Worm (Caenorhabditis elegans) whole organism, mixed stage, embryonic: ENCODE results near the gene ekl-5.
A peak's percentile ranks its signal among the peaks of the same experiment; 100 is the strongest.

Source experiments
- M03D4.4 ChIP-seq: sonication (generic microtip); optimal IDR thresholded peaks from 2 replicates; lab custom pipeline; 2017; ENCODE audit warnings: mild to moderate bottlenecking, missing genetic modification characterization, missing compliant biosample characterization
- bed-3 ChIP-seq: fragments of 200-800 bp; sonication (Bioruptor generic); optimal IDR thresholded peaks from 3 replicates; lab custom pipeline; 2018; ENCODE audit warnings: mild to moderate bottlenecking, missing genetic modification characterization, moderate library complexity, missing compliant biosample characterization
- blmp-1 ChIP-seq: fragments of 150-350 bp; optimal IDR thresholded peaks from 2 replicates; lab custom pipeline; 2014; ENCODE audit warnings: missing biosample characterization, missing genetic modification characterization
- ceh-39 ChIP-seq: fragments of 150-350 bp; optimal IDR thresholded peaks from 2 replicates; lab custom pipeline; 2014; ENCODE audit warnings: missing biosample characterization, missing genetic modification characterization
- ceh-43 ChIP-seq: fragments of 200-800 bp; sonication (Bioruptor generic); optimal IDR thresholded peaks from 2 replicates; lab custom pipeline; 2018; ENCODE audit warnings: mild to moderate bottlenecking, missing genetic modification characterization, moderate library complexity, missing compliant biosample characterization
- ceh-83 ChIP-seq: fragments of 200-800 bp; sonication (Bioruptor generic); optimal IDR thresholded peaks from 2 replicates; lab custom pipeline; 2018; ENCODE audit warnings: mild to moderate bottlenecking, missing genetic modification characterization, missing compliant biosample characterization
- ces-1 ChIP-seq: fragments of 150-350 bp; optimal IDR thresholded peaks from 2 replicates; lab custom pipeline; 2014; ENCODE audit warnings: missing biosample characterization, missing genetic modification reagents, missing genetic modification characterization
- cnd-1 ChIP-seq: fragments of 200-800 bp; sonication (Bioruptor generic); optimal IDR thresholded peaks from 2 replicates; lab custom pipeline; 2018; ENCODE audit warnings: mild to moderate bottlenecking, missing genetic modification characterization, missing compliant biosample characterization
- drap-1 ChIP-seq: fragments of 200-800 bp; sonication (Bioruptor generic); optimal IDR thresholded peaks from 3 replicates; lab custom pipeline; 2018; ENCODE audit warnings: mild to moderate bottlenecking, missing genetic modification characterization, missing compliant biosample characterization
- elt-1 ChIP-seq: sonication (generic microtip); optimal IDR thresholded peaks from 2 replicates; lab custom pipeline; 2017; ENCODE audit warnings: missing genetic modification characterization, mild to moderate bottlenecking, missing compliant biosample characterization, antibody characterized with exemption, moderate library complexity, borderline replicate concordance; ENCODE audit not compliant: insufficient read depth
- elt-3 ChIP-seq: fragments of 150-350 bp; optimal IDR thresholded peaks from 2 replicates; lab custom pipeline; 2014; ENCODE audit warnings: missing biosample characterization, missing genetic modification characterization
- flh-1 ChIP-seq: fragments of 200-800 bp; sonication (Bioruptor generic); optimal IDR thresholded peaks from 2 replicates; lab custom pipeline; 2018; ENCODE audit warnings: mild to moderate bottlenecking, missing genetic modification characterization, moderate library complexity, missing compliant biosample characterization
- ham-2 ChIP-seq: fragments of 200-800 bp; sonication (Bioruptor generic); optimal IDR thresholded peaks from 2 replicates; lab custom pipeline; 2018; ENCODE audit warnings: mild to moderate bottlenecking, missing genetic modification characterization, missing compliant biosample characterization
- hlh-1 ChIP-seq: fragments of 150-350 bp; optimal IDR thresholded peaks from 2 replicates; lab custom pipeline; 2014; ENCODE audit warnings: missing biosample characterization, missing genetic modification reagents, missing genetic modification characterization
- lin-13 ChIP-seq: fragments of 150-350 bp; optimal IDR thresholded peaks from 2 replicates; lab custom pipeline; 2014; ENCODE audit warnings: missing biosample characterization, missing genetic modification characterization
- lin-32 ChIP-seq: fragments of 200-800 bp; sonication (Bioruptor generic); optimal IDR thresholded peaks from 2 replicates; lab custom pipeline; 2018; ENCODE audit warnings: mild to moderate bottlenecking, missing genetic modification characterization, missing compliant biosample characterization
- lsy-2 ChIP-seq: fragments of 150-350 bp; optimal IDR thresholded peaks from 2 replicates; lab custom pipeline; 2014; ENCODE audit warnings: missing biosample characterization, missing genetic modification characterization
- mab-5 ChIP-seq: fragments of 150-350 bp; optimal IDR thresholded peaks from 2 replicates; lab custom pipeline; 2014; ENCODE audit warnings: missing biosample characterization, missing genetic modification characterization
- mep-1 ChIP-seq: fragments of 150-350 bp; optimal IDR thresholded peaks from 2 replicates; lab custom pipeline; 2017; ENCODE audit warnings: missing biosample characterization, missing genetic modification reagents, missing genetic modification characterization, inconsistent platforms
- mls-2 ChIP-seq: sonication (generic microtip); optimal IDR thresholded peaks from 2 replicates; lab custom pipeline; 2016; ENCODE audit warnings: mild to moderate bottlenecking, missing genetic modification characterization, moderate library complexity, missing compliant biosample characterization
- nhr-12 ChIP-seq: fragments of 150-350 bp; optimal IDR thresholded peaks from 2 replicates; lab custom pipeline; 2014; ENCODE audit warnings: missing biosample characterization, missing genetic modification characterization
- nhr-2 ChIP-seq: fragments of 150-350 bp; optimal IDR thresholded peaks from 2 replicates; lab custom pipeline; 2014; ENCODE audit warnings: missing biosample characterization, missing genetic modification characterization
- nhr-237 ChIP-seq: fragments of 150-350 bp; optimal IDR thresholded peaks from 2 replicates; lab custom pipeline; 2014; ENCODE audit warnings: missing biosample characterization, missing genetic modification characterization
- nhr-28 ChIP-seq: fragments of 150-350 bp; optimal IDR thresholded peaks from 2 replicates; lab custom pipeline; 2014; ENCODE audit warnings: missing biosample characterization, missing genetic modification characterization
- nhr-76 ChIP-seq: sonication (generic microtip); optimal IDR thresholded peaks from 2 replicates; lab custom pipeline; 2017; ENCODE audit warnings: missing biosample characterization, missing genetic modification characterization
- pha-4 ChIP-seq: fragments of 150-350 bp; optimal IDR thresholded peaks from 2 replicates; lab custom pipeline; 2018; ENCODE audit warnings: missing biosample characterization, missing genetic modification reagents, missing genetic modification characterization
- sem-2 ChIP-seq: fragments of 200-800 bp; sonication (Bioruptor generic); optimal IDR thresholded peaks from 2 replicates; lab custom pipeline; 2018; ENCODE audit warnings: mild to moderate bottlenecking, missing genetic modification characterization, missing compliant biosample characterization
- snpc-4 ChIP-seq: fragments of 150-350 bp; optimal IDR thresholded peaks from 2 replicates; lab custom pipeline; 2014; ENCODE audit warnings: missing biosample characterization, missing genetic modification characterization
- sptf-1 ChIP-seq: sonication (generic microtip); optimal IDR thresholded peaks from 2 replicates; lab custom pipeline; 2017; ENCODE audit warnings: mild to moderate bottlenecking, missing genetic modification characterization, moderate library complexity, missing compliant biosample characterization
- tbx-8 ChIP-seq: fragments of 200-800 bp; sonication (Bioruptor generic); optimal IDR thresholded peaks from 2 replicates; lab custom pipeline; 2018; ENCODE audit warnings: mild to moderate bottlenecking, missing genetic modification characterization, moderate library complexity, missing compliant biosample characterization
- unc-120 ChIP-seq: sonication (generic microtip); optimal IDR thresholded peaks from 2 replicates; lab custom pipeline; 2017; ENCODE audit warnings: missing genetic modification characterization, missing compliant biosample characterization; ENCODE audit not compliant: poor library complexity, severe bottlenecking
- unc-39 ChIP-seq: fragments of 150-350 bp; optimal IDR thresholded peaks from 2 replicates; lab custom pipeline; 2014; ENCODE audit warnings: missing biosample characterization, missing genetic modification characterization
- unc-62 ChIP-seq: fragments of 150-350 bp; optimal IDR thresholded peaks from 2 replicates; lab custom pipeline; 2014; ENCODE audit warnings: missing biosample characterization, missing genetic modification reagents, missing genetic modification characterization
- zip-8 ChIP-seq: fragments of 150-350 bp; optimal IDR thresholded peaks from 2 replicates; lab custom pipeline; 2014; ENCODE audit warnings: missing biosample characterization, missing genetic modification characterization
- ztf-11 ChIP-seq: fragments of 150-350 bp; optimal IDR thresholded peaks from 2 replicates; lab custom pipeline; 2014; ENCODE audit warnings: missing biosample characterization, missing genetic modification characterization

The ekl-5 gene

ce11 chrX:13885131-13885530 is 31.8 kb downstream of the ekl-5 start:
- no peak for TF ChIP-seq unc-62
- TF ChIP-seq lin-32 (GFP tag; lab: Kevin White, UChicago): no peak
- no peak for TF ChIP-seq mep-1 (tag; lab: Kevin White, UChicago)
- TF ChIP-seq ces-1 (GFP tag; lab: Kevin White, UChicago): no peak
- no peak for TF ChIP-seq nhr-28
- no peak for TF ChIP-seq lsy-2 (tag; lab: Kevin White, UChicago)
- TF ChIP-seq pha-4 (tag; lab: Kevin White, UChicago): no peak
- no peak for TF ChIP-seq elt-3 (tag; lab: Kevin White, UChicago)
- TF ChIP-seq unc-120 (tag; lab: Kevin White, UChicago): no peak
- no peak for TF ChIP-seq tbx-8
- TF ChIP-seq sem-2: no peak
- no peak for TF ChIP-seq cnd-1 (tag; lab: Kevin White, UChicago)

ce11 chrX:13884157-13884556 is 32.8 kb downstream of the ekl-5 start:
- TF ChIP-seq mab-5 (tag; lab: Kevin White, UChicago): no peak
- TF ChIP-seq ces-1 (GFP tag; lab: Kevin White, UChicago): no peak
- TF ChIP-seq ceh-43: no peak
- no peak for TF ChIP-seq ztf-11 (tag; lab: Kevin White, UChicago)
- TF ChIP-seq pha-4 (tag; lab: Kevin White, UChicago): no peak
- TF ChIP-seq mep-1 (tag; lab: Kevin White, UChicago): no peak
- TF ChIP-seq drap-1: no peak
- TF ChIP-seq blmp-1 (tag; lab: Kevin White, UChicago): no peak
- no peak for TF ChIP-seq ceh-39 (tag; lab: Kevin White, UChicago)
- TF ChIP-seq mls-2 (tag; lab: Kevin White, UChicago): no peak

- TF ChIP-seq nhr-237 (tag; lab: Kevin White, UChicago): no peak
- TF ChIP-seq zip-8 (tag; lab: Kevin White, UChicago): no peak
- no peak for TF ChIP-seq sem-2
- TF ChIP-seq bed-3 (GFP tag; lab: Kevin White, UChicago): no peak
- TF ChIP-seq tbx-8: no peak
- TF ChIP-seq mab-5 (tag; lab: Kevin White, UChicago): no peak
- no peak for TF ChIP-seq M03D4.4 (tag; lab: Kevin White, UChicago)
- TF ChIP-seq nhr-2 (tag; lab: Kevin White, UChicago): no peak
- no peak for TF ChIP-seq ceh-39 (tag; lab: Kevin White, UChicago)
- TF ChIP-seq elt-1 (tag; lab: Kevin White, UChicago): no peak
- TF ChIP-seq cnd-1 (tag; lab: Kevin White, UChicago): no peak
Measured at ce11 chrX:13882639-13883038, 34.3 kb downstream of the ekl-5 start, which contains the start of gene hlb-1. TSS of gene hlb-1 (minus strand) at chrX:13882739.

ce11 chrX:13881760-13882369 is 35.1 kb downstream of the ekl-5 start:
- TF ChIP-seq nhr-2 (tag; lab: Kevin White, UChicago) (no peak), hlh-1 (tag; lab: Kevin White, UChicago) (peak; percentile 20), sem-2 (no peak), unc-62 (no peak), lin-32 (GFP tag; lab: Kevin White, UChicago) (peak; percentile 68), drap-1 (no peak), unc-120 (tag; lab: Kevin White, UChicago) (no peak), lsy-2 (tag; lab: Kevin White, UChicago) (no peak), ceh-43 (no peak), elt-1 (tag; lab: Kevin White, UChicago) (peak; percentile 24), nhr-12 (tag; lab: Kevin White, UChicago) (no peak), zip-8 (tag; lab: Kevin White, UChicago) (no peak), mab-5 (tag; lab: Kevin White, UChicago) (no peak), ceh-83 (GFP tag; lab: Kevin White, UChicago) (no peak), M03D4.4 (tag; lab: Kevin White, UChicago) (no peak), flh-1 (GFP tag; lab: Kevin White, UChicago) (no peak), mls-2 (tag; lab: Kevin White, UChicago) (no peak), ham-2 (GFP tag; lab: Kevin White, UChicago) (no peak), blmp-1 (tag; lab: Kevin White, UChicago) (no peak), nhr-237 (tag; lab: Kevin White, UChicago) (no peak), pha-4 (tag; lab: Kevin White, UChicago) (no peak), snpc-4 (tag; lab: Kevin White, UChicago) (no peak), ztf-11 (tag; lab: Kevin White, UChicago) (no peak), sptf-1 (tag; lab: Kevin White, UChicago) (no peak), bed-3 (GFP tag; lab: Kevin White, UChicago) (no peak), elt-3 (tag; lab: Kevin White, UChicago) (no peak), lin-13 (tag; lab: Kevin White, UChicago) (no peak), ces-1 (GFP tag; lab: Kevin White, UChicago) (peak; percentile 92), nhr-76 (no peak), nhr-28 (no peak), ceh-39 (tag; lab: Kevin White, UChicago) (no peak), tbx-8 (no peak), mep-1 (tag; lab: Kevin White, UChicago) (no peak), cnd-1 (tag; lab: Kevin White, UChicago) (peak; percentile 59), unc-39 (tag; lab: Kevin White, UChicago) (no peak)
